Fruit fly (Drosophila melanogaster) whole organism, embryonic: ENCODE results near the gene E2f1.

Experiments used
- BEAF-32 ChIP-seq: fragments of 200-800 bp; sonication (Bioruptor generic); optimal IDR thresholded peaks from 3 replicates; lab custom pipeline; 2017; ENCODE audit warnings: missing biosample characterization, missing genetic modification characterization, mild to moderate bottlenecking, moderate library complexity, missing genetic modification reagents
- CG13894 ChIP-seq: fragments of 200-800 bp; sonication (Bioruptor generic); optimal IDR thresholded peaks from 3 replicates; lab custom pipeline; 2018; ENCODE audit warnings: missing biosample characterization, mild to moderate bottlenecking, missing genetic modification characterization, moderate library complexity
- CG14050 ChIP-seq: fragments of 200-800 bp; sonication (Bioruptor generic); IDR thresholded peaks from 3 replicates; pipeline ENCODE4 v1.3.6; 2022; ENCODE audit warnings: missing biosample characterization, missing genetic modification characterization
- CG14860 ChIP-seq: fragments of 200-800 bp; sonication (Bioruptor generic); IDR thresholded peaks from 3 replicates; pipeline ENCODE4 v1.3.6; 2022; ENCODE audit warnings: missing biosample characterization, missing genetic modification characterization; ENCODE audit not compliant: partially characterized antibody
- CG2712 ChIP-seq: fragments of 200-800 bp; optimal IDR thresholded peaks from 3 replicates; lab custom pipeline; 2019; ENCODE audit warnings: missing biosample characterization, mild to moderate bottlenecking, missing genetic modification characterization, moderate library complexity
- CG3163 ChIP-seq: fragments of 200-800 bp; sonication (Bioruptor generic); optimal IDR thresholded peaks from 3 replicates; lab custom pipeline; 2016; ENCODE audit warnings: missing biosample characterization, missing genetic modification characterization
- CG3281 ChIP-seq: fragments of 200-800 bp; sonication (Bioruptor generic); optimal IDR thresholded peaks from 3 replicates; lab custom pipeline; 2017; ENCODE audit warnings: missing biosample characterization, mild to moderate bottlenecking, missing genetic modification characterization
- CG43689 ChIP-seq: fragments of 200-800 bp; sonication (Bioruptor generic); IDR thresholded peaks from 2 replicates; pipeline ENCODE4 v1.3.6; 2022; ENCODE audit warnings: missing biosample characterization, missing genetic modification characterization
- CG4730 ChIP-seq: fragments of 200-800 bp; sonication (Bioruptor generic); IDR thresholded peaks from 2 replicates; pipeline ENCODE4 v1.3.6; 2022; ENCODE audit warnings: missing biosample characterization, missing genetic modification characterization
- CG5953 ChIP-seq: fragments of 200-800 bp; sonication (Bioruptor generic); IDR thresholded peaks from 2 replicates; pipeline ENCODE4 v1.3.6; 2022; ENCODE audit warnings: missing biosample characterization, missing genetic modification characterization
- CG6254 ChIP-seq: fragments of 200-800 bp; sonication (Bioruptor generic); optimal IDR thresholded peaks from 3 replicates; lab custom pipeline; 2017; ENCODE audit warnings: mild to moderate bottlenecking, missing biosample characterization, missing genetic modification reagents, missing genetic modification characterization
- CG7928 ChIP-seq: fragments of 200-800 bp; sonication (Bioruptor generic); optimal IDR thresholded peaks from 2 replicates; lab custom pipeline; 2017; ENCODE audit warnings: missing biosample characterization, mild to moderate bottlenecking, missing genetic modification characterization
- CG7963 ChIP-seq: fragments of 200-800 bp; sonication (Bioruptor generic); IDR thresholded peaks from 3 replicates; pipeline ENCODE4 v1.3.6; 2022; ENCODE audit warnings: missing biosample characterization, missing genetic modification characterization; ENCODE audit not compliant: partially characterized antibody
- CG8944 ChIP-seq: fragments of 200-800 bp; sonication (Bioruptor generic); optimal IDR thresholded peaks from 3 replicates; lab custom pipeline; 2016; ENCODE audit warnings: missing biosample characterization, missing genetic modification characterization
- CG9609 ChIP-seq: fragments of 200-800 bp; sonication (Bioruptor generic); optimal IDR thresholded peaks from 3 replicates; lab custom pipeline; 2016; ENCODE audit warnings: missing biosample characterization, missing genetic modification characterization
- Fer2 ChIP-seq: fragments of 200-800 bp; sonication (Bioruptor generic); optimal IDR thresholded peaks from 2 replicates; lab custom pipeline; 2018; ENCODE audit warnings: missing biosample characterization, mild to moderate bottlenecking, missing genetic modification characterization, moderate library complexity
- H2.0 ChIP-seq: fragments of 200-800 bp; sonication (Bioruptor generic); IDR thresholded peaks from 2 replicates; pipeline ENCODE4 v1.3.6; 2022; ENCODE audit warnings: missing biosample characterization, missing genetic modification characterization
- Hsf ChIP-seq: fragments of 200-800 bp; sonication (Bioruptor generic); optimal IDR thresholded peaks from 3 replicates; lab custom pipeline; 2016; ENCODE audit warnings: missing biosample characterization, missing genetic modification characterization
- Myb ChIP-seq: fragments of 200-800 bp; sonication (Bioruptor generic); optimal IDR thresholded peaks from 2 replicates; lab custom pipeline; 2016; ENCODE audit warnings: missing biosample characterization, missing genetic modification characterization
- Nf-YC ChIP-seq: fragments of 200-800 bp; optimal IDR thresholded peaks from 3 replicates; lab custom pipeline; 2019; ENCODE audit warnings: missing biosample characterization, mild to moderate bottlenecking, missing genetic modification characterization, moderate library complexity
- Sin3A ChIP-seq: fragments of >200 bp; optimal IDR thresholded peaks from 2 replicates; lab custom pipeline; 2018
- Taf1 ChIP-seq: fragments of 200-800 bp; sonication (Bioruptor generic); IDR thresholded peaks from 2 replicates; pipeline ENCODE4 v1.3.6; 2022; ENCODE audit warnings: missing biosample characterization, missing genetic modification characterization
- Vsx1 ChIP-seq: fragments of 200-800 bp; sonication (Bioruptor generic); optimal IDR thresholded peaks from 2 replicates; lab custom pipeline; 2017; ENCODE audit warnings: missing biosample characterization, mild to moderate bottlenecking, missing genetic modification characterization, missing genetic modification reagents
- Xbp1 ChIP-seq: fragments of 200-800 bp; sonication (Bioruptor generic); optimal IDR thresholded peaks from 3 replicates; lab custom pipeline; 2016; ENCODE audit warnings: missing biosample characterization, mild to moderate bottlenecking, missing genetic modification characterization
- chm ChIP-seq: fragments of 200-800 bp; sonication (Bioruptor generic); IDR thresholded peaks from 2 replicates; pipeline ENCODE4 v1.3.6; 2022; ENCODE audit warnings: missing biosample characterization, missing genetic modification characterization
- danr ChIP-seq: fragments of 200-800 bp; sonication (Bioruptor generic); IDR thresholded peaks from 2 replicates; pipeline ENCODE4 v1.3.6; 2022; ENCODE audit warnings: missing biosample characterization, missing genetic modification characterization
- fd102C ChIP-seq: fragments of 200-800 bp; sonication (Bioruptor generic); optimal IDR thresholded peaks from 2 replicates; lab custom pipeline; 2018; ENCODE audit warnings: missing biosample characterization, mild to moderate bottlenecking, missing genetic modification characterization, moderate library complexity
- fd3F ChIP-seq: fragments of 200-800 bp; sonication (Bioruptor generic); optimal IDR thresholded peaks from 2 replicates; lab custom pipeline; 2018; ENCODE audit warnings: missing biosample characterization, mild to moderate bottlenecking, missing genetic modification characterization, moderate library complexity
- fu2 ChIP-seq: fragments of 200-800 bp; sonication (Bioruptor generic); optimal IDR thresholded peaks from 2 replicates; lab custom pipeline; 2016; ENCODE audit warnings: missing biosample characterization, missing genetic modification characterization
- gce ChIP-seq: fragments of 200-800 bp; sonication (Bioruptor generic); IDR thresholded peaks from 3 replicates; pipeline ENCODE4 v1.3.6; 2022; ENCODE audit warnings: missing biosample characterization, missing genetic modification characterization
- gcm2 ChIP-seq: fragments of 200-800 bp; sonication (Bioruptor generic); optimal IDR thresholded peaks from 2 replicates; lab custom pipeline; 2016; ENCODE audit warnings: missing biosample characterization, missing genetic modification characterization
- grau ChIP-seq: fragments of 200-800 bp; optimal IDR thresholded peaks from 3 replicates; lab custom pipeline; 2019; ENCODE audit warnings: missing biosample characterization, mild to moderate bottlenecking, missing genetic modification characterization, moderate library complexity
- ham ChIP-seq: fragments of 200-800 bp; sonication (Bioruptor generic); IDR thresholded peaks from 2 replicates; pipeline ENCODE4 v1.3.6; 2022; ENCODE audit warnings: missing biosample characterization, missing genetic modification characterization
- hb ChIP-seq: fragments of 200-800 bp; sonication (Bioruptor generic); IDR thresholded peaks from 3 replicates; pipeline ENCODE4 v1.3.6; 2022; ENCODE audit warnings: missing biosample characterization, missing genetic modification characterization; ENCODE audit not compliant: partially characterized antibody
- ken ChIP-seq: fragments of 200-800 bp; sonication (Bioruptor generic); IDR thresholded peaks from 3 replicates; pipeline ENCODE4 v1.3.6; 2022; ENCODE audit warnings: missing biosample characterization, missing genetic modification characterization
- mld ChIP-seq: fragments of 200-800 bp; sonication (Bioruptor generic); IDR thresholded peaks from 3 replicates; pipeline ENCODE4 v1.3.6; 2022; ENCODE audit warnings: missing biosample characterization, missing genetic modification characterization; ENCODE audit not compliant: partially characterized antibody
- oc ChIP-seq: fragments of 200-800 bp; sonication (Bioruptor generic); optimal IDR thresholded peaks from 2 replicates; lab custom pipeline; 2018; ENCODE audit warnings: missing biosample characterization, mild to moderate bottlenecking, missing genetic modification characterization, moderate library complexity
- pfk ChIP-seq: fragments of 200-800 bp; sonication (Bioruptor generic); optimal IDR thresholded peaks from 2 replicates; lab custom pipeline; 2018; ENCODE audit warnings: missing biosample characterization, mild to moderate bottlenecking, missing genetic modification characterization, moderate library complexity
- pros ChIP-seq: fragments of 200-800 bp; sonication (Bioruptor generic); optimal IDR thresholded peaks from 3 replicates; lab custom pipeline; 2019; ENCODE audit warnings: missing biosample characterization, mild to moderate bottlenecking, missing genetic modification characterization, moderate library complexity
- pzg ChIP-seq: fragments of 200-800 bp; sonication (Bioruptor generic); optimal IDR thresholded peaks from 3 replicates; lab custom pipeline; 2018; ENCODE audit warnings: missing biosample characterization, mild to moderate bottlenecking, missing genetic modification characterization, moderate library complexity
- rib ChIP-seq: fragments of 200-800 bp; sonication (Bioruptor generic); IDR thresholded peaks from 2 replicates; pipeline ENCODE4 v1.3.6; 2022; ENCODE audit warnings: missing biosample characterization, missing genetic modification characterization
- ro ChIP-seq: fragments of 200-800 bp; sonication (Bioruptor generic); IDR thresholded peaks from 2 replicates; pipeline ENCODE4 v1.3.6; 2022; ENCODE audit warnings: missing biosample characterization, missing genetic modification characterization
- slbo ChIP-seq: fragments of 200-800 bp; sonication (Bioruptor generic); IDR thresholded peaks from 2 replicates; pipeline ENCODE4 v1.3.6; 2022; ENCODE audit warnings: missing biosample characterization, missing genetic modification characterization
- so ChIP-seq: fragments of 200-800 bp; sonication (Bioruptor generic); IDR thresholded peaks from 3 replicates; pipeline ENCODE4 v1.3.6; 2022; ENCODE audit warnings: missing biosample characterization, missing genetic modification characterization
- sob ChIP-seq: fragments of 200-800 bp; sonication (Bioruptor generic); IDR thresholded peaks from 2 replicates; pipeline ENCODE4 v1.3.6; 2022; ENCODE audit warnings: missing biosample characterization, missing genetic modification characterization
- stwl ChIP-seq: fragments of 200-800 bp; sonication (Bioruptor generic); optimal IDR thresholded peaks from 3 replicates; lab custom pipeline; 2018; ENCODE audit warnings: missing biosample characterization, mild to moderate bottlenecking, missing genetic modification characterization, moderate library complexity
- sug ChIP-seq: fragments of 200-800 bp; optimal IDR thresholded peaks from 2 replicates; lab custom pipeline; 2019; ENCODE audit warnings: missing biosample characterization, mild to moderate bottlenecking, missing genetic modification characterization, moderate library complexity
- tup ChIP-seq: fragments of 200-800 bp; sonication (Bioruptor generic); optimal IDR thresholded peaks from 2 replicates; lab custom pipeline; 2016; ENCODE audit warnings: missing biosample characterization, mild to moderate bottlenecking, missing genetic modification characterization, moderate library complexity
- unpg ChIP-seq: fragments of 200-800 bp; sonication (Bioruptor generic); optimal IDR thresholded peaks from 3 replicates; lab custom pipeline; 2018; ENCODE audit warnings: missing biosample characterization, mild to moderate bottlenecking, missing genetic modification characterization, moderate library complexity
- zfh1 ChIP-seq: fragments of 200-800 bp; sonication (Bioruptor generic); IDR thresholded peaks from 3 replicates; pipeline ENCODE4 v1.3.6; 2022; ENCODE audit warnings: missing biosample characterization, missing genetic modification characterization
- zfh2 ChIP-seq: fragments of 200-800 bp; sonication (Bioruptor generic); optimal IDR thresholded peaks from 2 replicates; lab custom pipeline; 2016; ENCODE audit warnings: missing biosample characterization, missing genetic modification characterization

E2f1 gene

dm6 chr3R:21627752-21628151, 32.9 kb downstream of the E2f1 start (continued):
- TF ChIP-seq pfk (GFP tag; lab: Kevin White, UChicago) = no peak
- TF ChIP-seq gce (GFP tag; lab: Robert Waterston, UW) = 0 out of 3 replicates have a peak, but pooled peaks have one; percentile 18
- peak; percentile 44; the same call in 1 of the 3 replicates for TF ChIP-seq zfh1
- TF ChIP-seq oc = peak; percentile 56
- peak; percentile 71 for TF ChIP-seq grau (tag; lab: Kevin White, UChicago)
- no peak for TF ChIP-seq CG3163 (GFP tag; lab: Kevin White, UChicago)
- TF ChIP-seq CG13894 = peak; percentile 20
- no peak for TF ChIP-seq BEAF-32 (GFP tag; lab: Kevin White, UChicago)
- no peak for TF ChIP-seq CG9609 (GFP tag; lab: Kevin White, UChicago)
- TF ChIP-seq sob (GFP tag; lab: Robert Waterston, UW) = peak; percentile 87
- TF ChIP-seq Vsx1 = peak; percentile 46
- peak; percentile 64; the same call in 1 of the 3 replicates for TF ChIP-seq ken
- no peak for TF ChIP-seq ro (GFP tag; lab: Robert Waterston, UW)
- TF ChIP-seq CG7963 (GFP tag; lab: Robert Waterston, UW) = no peak
- peak; percentile 34 for TF ChIP-seq Fer2 (tag; lab: Kevin White, UChicago)
- no peak for TF ChIP-seq stwl (tag; lab: Kevin White, UChicago)
- no peak for TF ChIP-seq mld (GFP tag; lab: Robert Waterston, UW)
- no peak for TF ChIP-seq Nf-YC (tag; lab: Kevin White, UChicago)
- TF ChIP-seq rib (GFP tag; lab: Robert Waterston, UW) = peak; percentile 68; the same call in 1 of the 2 replicates
- TF ChIP-seq pzg (GFP tag; lab: Kevin White, UChicago) = no peak
- TF ChIP-seq danr (GFP tag; lab: Robert Waterston, UW) = no peak
- TF ChIP-seq ham = no peak
- TF ChIP-seq unpg = peak; percentile 79
- TF ChIP-seq zfh2 (GFP tag; lab: Kevin White, UChicago) = peak; percentile 57
- peak; percentile 30 for TF ChIP-seq sug (tag; lab: Kevin White, UChicago)
- no peak for TF ChIP-seq CG7928
- TF ChIP-seq CG8944 (GFP tag; lab: Kevin White, UChicago) = no peak
- peak; percentile 5 for TF ChIP-seq tup (GFP tag; lab: Kevin White, UChicago)
- TF ChIP-seq Hsf = peak; percentile 64
- TF ChIP-seq chm (GFP tag; lab: Robert Waterston, UW) = no peak
- TF ChIP-seq CG14860 (GFP tag; lab: Robert Waterston, UW) = no peak
- TF ChIP-seq Taf1 = peak; percentile 55; the same call in 1 of the 2 replicates
- TF ChIP-seq CG2712 = peak; percentile 78
- TF ChIP-seq Sin3A (lab: Kevin White, UChicago) = no peak
- no peak for TF ChIP-seq CG43689 (GFP tag; lab: Robert Waterston, UW)
- TF ChIP-seq slbo (GFP tag; lab: Robert Waterston, UW) = peak; percentile 85
- TF ChIP-seq pros (GFP tag; lab: Kevin White, UChicago) = no peak
- peak; percentile 27; the same call in 1 of the 3 replicates for TF ChIP-seq CG14050 (GFP tag; lab: Robert Waterston, UW)
- no peak for TF ChIP-seq fd102C (GFP tag; lab: Kevin White, UChicago)
- TF ChIP-seq CG3281 (GFP tag; lab: Kevin White, UChicago) = peak; percentile 76
- no peak for TF ChIP-seq fu2 (GFP tag; lab: Kevin White, UChicago)
- TF ChIP-seq CG5953 (GFP tag; lab: Robert Waterston, UW) = no peak
- TF ChIP-seq so (GFP tag; lab: Robert Waterston, UW) = peak; percentile 67; the same call in 2 of the 3 replicates
- peak; percentile 52 for TF ChIP-seq CG6254
- peak; percentile 59 for TF ChIP-seq Xbp1 (GFP tag; lab: Kevin White, UChicago)
- TF ChIP-seq fd3F = peak; percentile 70
- TF ChIP-seq CG4730 (GFP tag; lab: Robert Waterston, UW) = peak; percentile 62
- no peak for TF ChIP-seq hb
- no peak for TF ChIP-seq Myb
- no peak for TF ChIP-seq gcm2
- peak; percentile 52 for TF ChIP-seq H2.0 (GFP tag; lab: Robert Waterston, UW)
